Fruit fly (Drosophila melanogaster) whole organism, embryonic: ENCODE data around the gene CG34310.

Source experiments
- ATbp ChIP-seq: fragments of 200-800 bp; sonication (Bioruptor generic); optimal IDR thresholded peaks from 2 replicates; lab custom pipeline; 2017; ENCODE audit warnings: missing biosample characterization, mild to moderate bottlenecking, missing genetic modification characterization, missing genetic modification reagents
- B-H2 ChIP-seq: fragments of 200-800 bp; sonication (Bioruptor generic); optimal IDR thresholded peaks from 2 replicates; lab custom pipeline; 2018; ENCODE audit warnings: missing biosample characterization, mild to moderate bottlenecking, missing genetic modification characterization
- Bgb ChIP-seq: fragments of 200-800 bp; sonication (Bioruptor generic); IDR thresholded peaks from 2 replicates; pipeline ENCODE4 v1.3.6; 2022; ENCODE audit warnings: missing biosample characterization, missing genetic modification characterization; ENCODE audit not compliant: partially characterized antibody
- Bteb2 ChIP-seq: fragments of 200-800 bp; sonication (Bioruptor generic); optimal IDR thresholded peaks from 2 replicates; lab custom pipeline; 2016; ENCODE audit warnings: missing biosample characterization, missing genetic modification characterization
- CG10147 ChIP-seq: fragments of 200-800 bp; sonication (Bioruptor generic); optimal IDR thresholded peaks from 2 replicates; lab custom pipeline; 2019; ENCODE audit warnings: missing biosample characterization, mild to moderate bottlenecking, missing genetic modification characterization, moderate library complexity
- CG11093 ChIP-seq: fragments of 200-800 bp; sonication (Bioruptor generic); IDR thresholded peaks from 3 replicates; pipeline ENCODE4 v1.3.6; 2022; ENCODE audit warnings: missing biosample characterization, missing genetic modification characterization
- CG12219 ChIP-seq: fragments of 200-800 bp; sonication (Bioruptor generic); optimal IDR thresholded peaks from 3 replicates; lab custom pipeline; 2018; ENCODE audit warnings: missing biosample characterization, mild to moderate bottlenecking, missing genetic modification characterization
- CG12659 ChIP-seq: fragments of 200-800 bp; sonication (Bioruptor generic); optimal IDR thresholded peaks from 3 replicates; lab custom pipeline; 2017; ENCODE audit warnings: mild to moderate bottlenecking, missing biosample characterization, missing genetic modification reagents, missing genetic modification characterization
- CG13287 ChIP-seq: fragments of 200-800 bp; sonication (Bioruptor generic); IDR thresholded peaks from 2 replicates; pipeline ENCODE4 v1.3.6; 2022; ENCODE audit warnings: missing biosample characterization, missing genetic modification characterization; ENCODE audit not compliant: partially characterized antibody
- CG13894 ChIP-seq: fragments of 200-800 bp; sonication (Bioruptor generic); optimal IDR thresholded peaks from 3 replicates; lab custom pipeline; 2018; ENCODE audit warnings: missing biosample characterization, mild to moderate bottlenecking, missing genetic modification characterization, moderate library complexity
- CG14860 ChIP-seq: fragments of 200-800 bp; sonication (Bioruptor generic); IDR thresholded peaks from 3 replicates; pipeline ENCODE4 v1.3.6; 2022; ENCODE audit warnings: missing biosample characterization, missing genetic modification characterization; ENCODE audit not compliant: partially characterized antibody
- CG15011 ChIP-seq: fragments of 200-800 bp; sonication (Bioruptor generic); optimal IDR thresholded peaks from 3 replicates; lab custom pipeline; 2018; ENCODE audit warnings: missing biosample characterization, mild to moderate bottlenecking, missing genetic modification characterization
- CG1602 ChIP-seq: fragments of 200-800 bp; sonication (Bioruptor generic); optimal IDR thresholded peaks from 3 replicates; lab custom pipeline; 2016; ENCODE audit warnings: missing biosample characterization, missing genetic modification characterization
- CG16863 ChIP-seq: fragments of 200-800 bp; sonication (Bioruptor generic); optimal IDR thresholded peaks from 3 replicates; lab custom pipeline; 2016; ENCODE audit warnings: missing biosample characterization, missing genetic modification characterization
- CG17361 ChIP-seq: fragments of 200-800 bp; sonication (Bioruptor generic); IDR thresholded peaks from 3 replicates; pipeline ENCODE4 v1.3.6; 2022; ENCODE audit warnings: missing biosample characterization, missing genetic modification characterization
- CG17385 ChIP-seq: fragments of 200-800 bp; sonication (Bioruptor generic); optimal IDR thresholded peaks from 3 replicates; lab custom pipeline; 2018; ENCODE audit warnings: missing biosample characterization, mild to moderate bottlenecking, missing genetic modification characterization
- CG17912 ChIP-seq: fragments of 200-800 bp; sonication (Bioruptor generic); optimal IDR thresholded peaks from 2 replicates; lab custom pipeline; 2018; ENCODE audit warnings: missing biosample characterization, mild to moderate bottlenecking, missing genetic modification characterization
- CG2712 ChIP-seq: fragments of 200-800 bp; optimal IDR thresholded peaks from 3 replicates; lab custom pipeline; 2019; ENCODE audit warnings: missing biosample characterization, mild to moderate bottlenecking, missing genetic modification characterization, moderate library complexity
- CG30431 ChIP-seq: fragments of 200-800 bp; sonication (Bioruptor generic); optimal IDR thresholded peaks from 2 replicates; lab custom pipeline; 2017; ENCODE audit warnings: missing biosample characterization, missing genetic modification characterization
- CTCF ChIP-seq: fragments of 200-800 bp; sonication (Bioruptor generic); optimal IDR thresholded peaks from 2 replicates; lab custom pipeline; 2017; ENCODE audit warnings: missing biosample characterization, mild to moderate bottlenecking, missing genetic modification characterization, moderate library complexity
- CkIIα-i1 ChIP-seq: fragments of 200-800 bp; sonication (Bioruptor generic); IDR thresholded peaks from 2 replicates; pipeline ENCODE4 v1.3.6; 2022; ENCODE audit warnings: missing biosample characterization, missing genetic modification characterization
- Doc3 ChIP-seq: fragments of 200-800 bp; sonication (Bioruptor generic); IDR thresholded peaks from 3 replicates; pipeline ENCODE4 v1.3.6; 2022; ENCODE audit warnings: missing biosample characterization, missing genetic modification characterization; ENCODE audit not compliant: partially characterized antibody
- Hand ChIP-seq: fragments of 200-800 bp; sonication (Bioruptor generic); optimal IDR thresholded peaks from 2 replicates; lab custom pipeline; 2017; ENCODE audit warnings: mild to moderate bottlenecking, missing biosample characterization, missing genetic modification reagents, missing genetic modification characterization
- Lhr ChIP-seq: fragments of 200-800 bp; sonication (Bioruptor generic); optimal IDR thresholded peaks from 3 replicates; lab custom pipeline; 2017; ENCODE audit warnings: mild to moderate bottlenecking, missing biosample characterization, missing genetic modification reagents, missing genetic modification characterization
- NK7.1 ChIP-seq: fragments of 200-800 bp; sonication (Bioruptor generic); optimal IDR thresholded peaks from 3 replicates; lab custom pipeline; 2016; ENCODE audit warnings: missing biosample characterization, missing genetic modification characterization
- Nf-YB ChIP-seq: fragments of 200-800 bp; sonication (Bioruptor generic); optimal IDR thresholded peaks from 3 replicates; lab custom pipeline; 2019; ENCODE audit warnings: missing biosample characterization, mild to moderate bottlenecking, missing genetic modification characterization, moderate library complexity
- Ravus ChIP-seq: fragments of 200-800 bp; sonication (Bioruptor generic); IDR thresholded peaks from 2 replicates; pipeline ENCODE4 v1.3.6; 2022; ENCODE audit warnings: missing biosample characterization, missing genetic modification characterization
- Sry-β ChIP-seq: fragments of 200-800 bp; sonication (Bioruptor generic); optimal IDR thresholded peaks from 2 replicates; lab custom pipeline; 2018; ENCODE audit warnings: missing biosample characterization, mild to moderate bottlenecking, missing genetic modification characterization, moderate library complexity
- Vsx1 ChIP-seq: fragments of 200-800 bp; sonication (Bioruptor generic); optimal IDR thresholded peaks from 2 replicates; lab custom pipeline; 2017; ENCODE audit warnings: missing biosample characterization, mild to moderate bottlenecking, missing genetic modification characterization, missing genetic modification reagents
- bowl ChIP-seq: fragments of 200-800 bp; sonication (Bioruptor generic); IDR thresholded peaks from 2 replicates; pipeline ENCODE4 v1.3.6; 2022; ENCODE audit warnings: missing biosample characterization, missing genetic modification characterization
- caup ChIP-seq: fragments of 200-800 bp; sonication (Bioruptor generic); optimal IDR thresholded peaks from 3 replicates; lab custom pipeline; 2017; ENCODE audit warnings: missing biosample characterization, mild to moderate bottlenecking, missing genetic modification characterization, moderate library complexity; ENCODE audit not compliant: severe bottlenecking
- cg ChIP-seq: fragments of 200-800 bp; sonication (Bioruptor generic); optimal IDR thresholded peaks from 3 replicates; lab custom pipeline; 2019; ENCODE audit warnings: missing biosample characterization, mild to moderate bottlenecking, missing genetic modification characterization, moderate library complexity
- corto ChIP-seq: fragments of 200-800 bp; sonication (Bioruptor generic); optimal IDR thresholded peaks from 2 replicates; lab custom pipeline; 2016; ENCODE audit warnings: missing biosample characterization, mild to moderate bottlenecking, missing genetic modification characterization, moderate library complexity
- dan ChIP-seq: fragments of 200-800 bp; sonication (Bioruptor generic); IDR thresholded peaks from 2 replicates; pipeline ENCODE4 v1.3.6; 2022; ENCODE audit warnings: missing biosample characterization, missing genetic modification characterization
- ewg ChIP-seq: fragments of 200-800 bp; sonication (Bioruptor generic); optimal IDR thresholded peaks from 3 replicates; lab custom pipeline; 2017; ENCODE audit warnings: mild to moderate bottlenecking, missing biosample characterization, missing genetic modification reagents, missing genetic modification characterization
- gcm ChIP-seq: fragments of 200-800 bp; sonication (Bioruptor generic); optimal IDR thresholded peaks from 2 replicates; lab custom pipeline; 2019; ENCODE audit warnings: missing biosample characterization, mild to moderate bottlenecking, missing genetic modification characterization, moderate library complexity
- h ChIP-seq: fragments of >200 bp; optimal IDR thresholded peaks from 2 replicates; lab custom pipeline; 2017
- hbn ChIP-seq: fragments of 200-800 bp; sonication (Bioruptor generic); IDR thresholded peaks from 2 replicates; pipeline ENCODE4 v1.3.6; 2022; ENCODE audit warnings: missing biosample characterization, missing genetic modification characterization; ENCODE audit not compliant: partially characterized antibody
- maf-S ChIP-seq: fragments of 200-800 bp; sonication (Bioruptor generic); optimal IDR thresholded peaks from 2 replicates; lab custom pipeline; 2016; ENCODE audit warnings: missing biosample characterization, missing genetic modification characterization
- mld ChIP-seq: fragments of 200-800 bp; sonication (Bioruptor generic); IDR thresholded peaks from 3 replicates; pipeline ENCODE4 v1.3.6; 2022; ENCODE audit warnings: missing biosample characterization, missing genetic modification characterization; ENCODE audit not compliant: partially characterized antibody
- peb ChIP-seq: fragments of 200-800 bp; sonication (Bioruptor generic); IDR thresholded peaks from 2 replicates; pipeline ENCODE4 v1.3.6; 2022; ENCODE audit warnings: missing biosample characterization, missing genetic modification characterization
- phol ChIP-seq: fragments of 200-800 bp; sonication (Bioruptor generic); optimal IDR thresholded peaks from 3 replicates; lab custom pipeline; 2018; ENCODE audit warnings: missing biosample characterization, mild to moderate bottlenecking, missing genetic modification characterization, moderate library complexity
- sd ChIP-seq: fragments of 200-800 bp; sonication (Bioruptor generic); optimal IDR thresholded peaks from 3 replicates; lab custom pipeline; 2018; ENCODE audit warnings: missing biosample characterization, mild to moderate bottlenecking, missing genetic modification characterization, moderate library complexity
- stwl ChIP-seq: fragments of 200-800 bp; sonication (Bioruptor generic); optimal IDR thresholded peaks from 3 replicates; lab custom pipeline; 2018; ENCODE audit warnings: missing biosample characterization, mild to moderate bottlenecking, missing genetic modification characterization, moderate library complexity
- unc-4 ChIP-seq: fragments of 200-800 bp; sonication (Bioruptor generic); IDR thresholded peaks from 2 replicates; pipeline ENCODE4 v1.3.6; 2022; ENCODE audit warnings: missing biosample characterization, missing genetic modification characterization; ENCODE audit not compliant: partially characterized antibody
- wor ChIP-seq: fragments of 200-800 bp; sonication (Bioruptor generic); IDR thresholded peaks from 2 replicates; pipeline ENCODE4 v1.3.6; 2022; ENCODE audit warnings: missing biosample characterization, missing genetic modification characterization
- zen2 ChIP-seq: fragments of 200-800 bp; sonication (Bioruptor generic); IDR thresholded peaks from 3 replicates; pipeline ENCODE4 v1.3.6; 2022; ENCODE audit warnings: missing biosample characterization, missing genetic modification characterization; ENCODE audit not compliant: partially characterized antibody
- zf30C ChIP-seq: fragments of 200-800 bp; sonication (Bioruptor generic); optimal IDR thresholded peaks from 3 replicates; lab custom pipeline; 2018; ENCODE audit warnings: missing biosample characterization, mild to moderate bottlenecking, missing genetic modification characterization

CG34310 gene

DNA sequence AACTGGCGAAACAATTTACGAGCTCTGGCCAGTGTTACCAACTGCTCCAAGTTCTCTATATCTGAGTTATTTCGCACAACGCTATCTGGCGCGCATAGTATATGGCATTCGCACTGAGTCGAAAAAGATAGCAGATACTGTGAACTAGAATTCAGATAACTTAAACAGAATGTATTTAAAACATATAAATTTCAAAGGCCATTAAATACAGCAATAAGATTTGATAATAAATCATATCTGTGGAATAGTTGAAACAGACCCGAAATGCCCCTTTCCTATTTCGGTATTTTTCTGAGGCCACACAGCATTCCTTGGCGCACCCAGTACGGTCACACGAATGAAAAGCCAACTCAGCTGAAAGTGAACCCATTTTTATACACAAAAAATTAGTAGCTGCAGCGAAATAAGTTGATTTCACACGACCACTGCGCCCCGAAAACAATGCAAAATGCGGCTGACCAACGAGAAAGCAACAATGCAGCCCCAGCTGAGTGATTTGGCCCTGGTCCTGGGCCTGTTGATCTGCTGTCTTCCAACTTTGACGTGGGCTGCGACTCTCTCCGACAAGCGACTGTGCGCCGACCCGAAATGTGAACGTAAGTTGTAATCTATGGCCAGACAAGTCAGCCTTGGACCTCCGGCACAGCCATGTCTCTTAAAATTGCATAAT, 14.2 kb upstream of the CG34310 start, which contains the start of the genes CG31635 and Tango1 (continued):
- TF ChIP-seq CG17385 (GFP tag; lab: Kevin White, UChicago) (no peak), mld (GFP tag; lab: Robert Waterston, UW) (no peak), Sry-β (GFP tag; lab: Kevin White, UChicago) (no peak), CG17912 (GFP tag; lab: Kevin White, UChicago) (no peak), Nf-YB (GFP tag; lab: Kevin White, UChicago) (no peak), stwl (tag; lab: Kevin White, UChicago) (peak; percentile 66), CG15011 (GFP tag; lab: Kevin White, UChicago) (no peak), CG11093 (0 out of 3 replicates have a peak, but pooled peaks have one; percentile 37), unc-4 (no peak), CG16863 (no peak), zf30C (GFP tag; lab: Kevin White, UChicago) (no peak), CG13287 (GFP tag; lab: Robert Waterston, UW) (peak; percentile 24; the same call in 1 of the 2 replicates), Ravus (GFP tag; lab: Robert Waterston, UW) (no peak), CG12659 (GFP tag; lab: Kevin White, UChicago) (peak; percentile 71), peb (GFP tag; lab: Robert Waterston, UW) (no peak), caup (GFP tag; lab: Kevin White, UChicago) (no peak)

DNA sequence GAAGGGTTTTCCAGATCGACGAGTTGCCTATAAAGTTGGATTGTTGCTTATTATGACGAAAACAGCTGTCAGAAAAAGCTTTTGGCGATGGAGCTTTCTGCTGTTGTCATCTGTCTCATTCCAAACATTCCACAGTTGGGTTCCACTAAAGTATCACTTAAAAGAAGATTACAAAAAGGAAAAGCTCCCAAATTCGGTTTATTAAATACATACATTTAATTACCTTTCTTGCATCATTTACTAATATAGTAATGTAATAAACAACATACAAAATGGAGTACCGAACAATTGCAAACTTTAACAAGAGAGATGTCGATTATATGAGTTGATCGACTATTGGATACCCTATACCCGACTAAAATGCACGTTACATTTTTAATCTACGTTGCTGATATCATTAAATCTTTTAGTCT, 7.2 kb upstream of the CG34310 start, which contains the start of gene CG31633:
Gene CG31633 (minus strand): TSS at position 58 of the 413 bp plus-strand sequence.
- TF ChIP-seq CG30431 (no peak), CG10147 (GFP tag; lab: Kevin White, UChicago) (no peak), ewg (GFP tag; lab: Kevin White, UChicago) (no peak), CG17361 (no peak), phol (tag; lab: Kevin White, UChicago) (no peak), CG12219 (no peak), h (lab: Kevin White, UChicago) (no peak), hbn (GFP tag; lab: Robert Waterston, UW) (peak; percentile 56; the same call in 1 of the 2 replicates), bowl (no peak), dan (no peak), cg (GFP tag; lab: Kevin White, UChicago) (no peak), Vsx1 (GFP tag; lab: Kevin White, UChicago) (no peak), CkIIα-i1 (GFP tag; lab: Robert Waterston, UW) (no peak), Doc3 (GFP tag; lab: Robert Waterston, UW) (peak; percentile 60; the same call in 1 of the 3 replicates), ATbp (GFP tag; lab: Kevin White, UChicago) (no peak), stwl (tag; lab: Kevin White, UChicago) (no peak), NK7.1 (GFP tag; lab: Kevin White, UChicago) (no peak), corto (GFP tag; lab: Kevin White, UChicago) (no peak), maf-S (GFP tag; lab: Kevin White, UChicago) (no peak), zen2 (GFP tag; lab: Robert Waterston, UW) (peak; percentile 53; the same call in 2 of the 3 replicates), CG14860 (peak; percentile 85), B-H2 (no peak), wor (GFP tag; lab: Robert Waterston, UW) (no peak), CG1602 (GFP tag; lab: Kevin White, UChicago) (no peak), Bgb (peak; percentile 73), Hand (GFP tag; lab: Kevin White, UChicago) (no peak), Bteb2 (GFP tag; lab: Kevin White, UChicago) (no peak), CG13894 (tag; lab: Kevin White, UChicago) (no peak), gcm (GFP tag; lab: Kevin White, UChicago) (no peak), CG2712 (tag; lab: Kevin White, UChicago) (no peak), Lhr (GFP tag; lab: Kevin White, UChicago) (no peak), CTCF (no peak), unc-4 (peak; percentile 50), sd (tag; lab: Kevin White, UChicago) (peak; percentile 89)
